Worm (Caenorhabditis elegans) whole organism, L1 larva: ENCODE data around the gene isp-1.
A peak's percentile ranks its signal among the peaks of the same experiment; 100 is the strongest.

Source experiments
- C04F5.9 ChIP-seq: sonication (generic microtip); optimal IDR thresholded peaks from 2 replicates; lab custom pipeline; 2016; ENCODE audit warnings: missing genetic modification characterization, missing compliant biosample characterization
- C16A3.4 ChIP-seq: fragments of 150-350 bp; optimal IDR thresholded peaks from 2 replicates; lab custom pipeline; 2014; ENCODE audit warnings: missing biosample characterization, missing genetic modification characterization
- Y116A8C.19 ChIP-seq: sonication (generic microtip); optimal IDR thresholded peaks from 2 replicates; lab custom pipeline; 2016; ENCODE audit warnings: missing compliant biosample characterization, missing genetic modification characterization, borderline replicate concordance
- aly-2 ChIP-seq: fragments of 150-350 bp; optimal IDR thresholded peaks from 2 replicates; lab custom pipeline; 2014; ENCODE audit warnings: missing biosample characterization, missing genetic modification characterization
- ama-1 ChIP-seq: fragments of 150-350 bp; optimal IDR thresholded peaks from 2 replicates; lab custom pipeline; 2014
- blmp-1 ChIP-seq: fragments of 150-350 bp; optimal IDR thresholded peaks from 2 replicates; lab custom pipeline; 2014; ENCODE audit warnings: missing biosample characterization, missing genetic modification characterization
- ceh-63 ChIP-seq: fragments of 200-800 bp; sonication (Bioruptor generic); optimal IDR thresholded peaks from 2 replicates; lab custom pipeline; 2018; ENCODE audit warnings: mild to moderate bottlenecking, missing genetic modification characterization, missing compliant biosample characterization
- ceh-82 ChIP-seq, 3 experiments: fragments of 150-350 bp in 1 of 3; sonication (generic microtip) in 2 of 3; optimal IDR thresholded peaks; 2 replicates each; lab custom pipeline; 2014 to 2017; ENCODE audit warnings: missing biosample characterization in 3 of 3, missing genetic modification characterization in 3 of 3
- ceh-88 ChIP-seq: fragments of 200-800 bp; sonication (Bioruptor generic); IDR thresholded peaks from 2 replicates; pipeline ENCODE4 v1.3.6; 2022; ENCODE audit warnings: missing genetic modification characterization, missing compliant biosample characterization
- ceh-90 ChIP-seq: sonication (generic microtip); optimal IDR thresholded peaks from 2 replicates; lab custom pipeline; 2016; ENCODE audit warnings: missing genetic modification characterization, missing compliant biosample characterization
- ces-1 ChIP-seq: fragments of 150-350 bp; optimal IDR thresholded peaks from 2 replicates; lab custom pipeline; 2014; ENCODE audit warnings: missing biosample characterization, missing genetic modification reagents, missing genetic modification characterization
- dsc-1 ChIP-seq: sonication (generic microtip); optimal IDR thresholded peaks from 2 replicates; lab custom pipeline; 2016; ENCODE audit warnings: mild to moderate bottlenecking, missing genetic modification characterization, missing compliant biosample characterization
- elt-2 ChIP-seq: sonication (generic microtip); optimal IDR thresholded peaks from 2 replicates; lab custom pipeline; 2016; ENCODE audit warnings: missing genetic modification characterization, mild to moderate bottlenecking, inconsistent platforms, missing compliant biosample characterization, missing genetic modification reagents
- ets-5 ChIP-seq: fragments of 200-800 bp; sonication (Bioruptor generic); IDR thresholded peaks from 2 replicates; pipeline ENCODE4 v1.3.6; 2022; ENCODE audit warnings: missing genetic modification characterization, missing compliant biosample characterization
- fkh-10 ChIP-seq: sonication (generic microtip); optimal IDR thresholded peaks from 2 replicates; lab custom pipeline; 2017; ENCODE audit warnings: missing biosample characterization, missing genetic modification reagents, missing genetic modification characterization
- fkh-4 ChIP-seq: sonication (generic microtip); optimal IDR thresholded peaks from 2 replicates; lab custom pipeline; 2016; ENCODE audit warnings: missing compliant biosample characterization, missing genetic modification characterization, borderline replicate concordance
- fkh-8 ChIP-seq: sonication (generic microtip); optimal IDR thresholded peaks from 2 replicates; lab custom pipeline; 2016; ENCODE audit warnings: mild to moderate bottlenecking, missing genetic modification characterization, missing compliant biosample characterization
- grh-1 ChIP-seq: fragments of 200-800 bp; sonication (Bioruptor generic); IDR thresholded peaks from 2 replicates; pipeline ENCODE4 v1.3.6; 2022; ENCODE audit warnings: missing genetic modification reagents, missing genetic modification characterization, missing compliant biosample characterization
- hlh-17 ChIP-seq: fragments of 200-800 bp; sonication (Bioruptor generic); optimal IDR thresholded peaks from 2 replicates; lab custom pipeline; 2018; ENCODE audit warnings: missing genetic modification characterization, mild to moderate bottlenecking, missing compliant biosample characterization, moderate library complexity, borderline replicate concordance
- irx-1 ChIP-seq: sonication (generic microtip); optimal IDR thresholded peaks from 2 replicates; lab custom pipeline; 2016; ENCODE audit warnings: missing genetic modification characterization, missing compliant biosample characterization
- isw-1 ChIP-seq: fragments of 200-800 bp; sonication (Bioruptor generic); IDR thresholded peaks from 2 replicates; pipeline ENCODE4 v1.3.6; 2022; ENCODE audit warnings: missing genetic modification characterization, missing compliant biosample characterization
- jun-1 ChIP-seq: fragments of 150-350 bp; optimal IDR thresholded peaks from 2 replicates; lab custom pipeline; 2014; ENCODE audit warnings: missing biosample characterization, missing genetic modification reagents, missing genetic modification characterization
- lin-13 ChIP-seq: fragments of 150-350 bp; optimal IDR thresholded peaks from 2 replicates; lab custom pipeline; 2014; ENCODE audit warnings: missing biosample characterization, missing genetic modification reagents, missing genetic modification characterization
- lin-35 ChIP-seq, 2 experiments: fragments of 150-350 bp; optimal IDR thresholded peaks; 2 replicates each; lab custom pipeline; 2014; ENCODE audit warnings: missing biosample characterization in 2 of 2, missing genetic modification characterization in 2 of 2, missing genetic modification reagents in 2 of 2
- lin-39 ChIP-seq: fragments of 150-350 bp; optimal IDR thresholded peaks from 2 replicates; lab custom pipeline; 2014; ENCODE audit warnings: missing biosample characterization, missing genetic modification reagents, missing genetic modification characterization
- lir-3 ChIP-seq: sonication (generic microtip); optimal IDR thresholded peaks from 2 replicates; lab custom pipeline; 2016; ENCODE audit warnings: mild to moderate bottlenecking, missing genetic modification characterization, moderate library complexity, missing compliant biosample characterization; ENCODE audit not compliant: poor library complexity
- lsy-2 ChIP-seq, 2 experiments: fragments of 150-350 bp; optimal IDR thresholded peaks; 2 replicates each; lab custom pipeline; 2014; ENCODE audit warnings: missing biosample characterization in 2 of 2, missing genetic modification characterization in 2 of 2
- mef-2 ChIP-seq: fragments of 150-350 bp; optimal IDR thresholded peaks from 2 replicates; lab custom pipeline; 2014; ENCODE audit warnings: missing biosample characterization, missing genetic modification characterization
- nhr-12 ChIP-seq: sonication (generic microtip); optimal IDR thresholded peaks from 2 replicates; lab custom pipeline; 2017; ENCODE audit warnings: missing biosample characterization, missing genetic modification characterization
- nhr-19 ChIP-seq: fragments of 200-800 bp; sonication (Bioruptor generic); conservative IDR thresholded peaks from 2 replicates; pipeline ENCODE4 v1.3.6; 2022; ENCODE audit warnings: missing genetic modification characterization, missing compliant biosample characterization
- nhr-20 ChIP-seq: sonication (generic microtip); optimal IDR thresholded peaks from 2 replicates; lab custom pipeline; 2016; ENCODE audit warnings: mild to moderate bottlenecking, missing genetic modification characterization, missing compliant biosample characterization
- nhr-237 ChIP-seq: fragments of 150-350 bp; optimal IDR thresholded peaks from 2 replicates; lab custom pipeline; 2014; ENCODE audit warnings: missing biosample characterization, missing genetic modification characterization
- nhr-47 ChIP-seq: sonication (generic microtip); optimal IDR thresholded peaks from 2 replicates; lab custom pipeline; 2016; ENCODE audit warnings: mild to moderate bottlenecking, missing genetic modification characterization, moderate library complexity, missing compliant biosample characterization
- nhr-71 ChIP-seq: sonication (generic microtip); optimal IDR thresholded peaks from 2 replicates; lab custom pipeline; 2016; ENCODE audit warnings: mild to moderate bottlenecking, missing genetic modification characterization, moderate library complexity, missing compliant biosample characterization
- nhr-84 ChIP-seq: sonication (generic microtip); optimal IDR thresholded peaks from 2 replicates; lab custom pipeline; 2017; ENCODE audit warnings: missing biosample characterization, missing genetic modification characterization
- nhr-85 ChIP-seq: sonication (generic microtip); peaks from one replicate; lab custom pipeline; 2016; ENCODE audit warnings: missing genetic modification characterization, inconsistent platforms, missing compliant biosample characterization
- nhr-90 ChIP-seq: sonication (generic microtip); optimal IDR thresholded peaks from 2 replicates; lab custom pipeline; 2016; ENCODE audit warnings: mild to moderate bottlenecking, missing genetic modification characterization, missing compliant biosample characterization; ENCODE audit not compliant: poor library complexity
- pax-3 ChIP-seq: fragments of 200-800 bp; sonication (Bioruptor generic); optimal IDR thresholded peaks from 2 replicates; lab custom pipeline; 2018; ENCODE audit warnings: mild to moderate bottlenecking, missing genetic modification characterization, moderate library complexity, missing compliant biosample characterization
- pqm-1 ChIP-seq: sonication (generic microtip); optimal IDR thresholded peaks from 3 replicates; lab custom pipeline; 2017; ENCODE audit warnings: missing biosample characterization, missing genetic modification characterization
- rnt-1 ChIP-seq: sonication (generic microtip); optimal IDR thresholded peaks from 2 replicates; lab custom pipeline; 2016; ENCODE audit warnings: mild to moderate bottlenecking, missing genetic modification characterization, moderate library complexity, missing compliant biosample characterization
- skn-1 ChIP-seq: fragments of 150-350 bp; optimal IDR thresholded peaks from 2 replicates; lab custom pipeline; 2014; ENCODE audit warnings: missing biosample characterization, missing genetic modification characterization
- snpc-4 ChIP-seq: fragments of 150-350 bp; optimal IDR thresholded peaks from 2 replicates; lab custom pipeline; 2014; ENCODE audit warnings: missing biosample characterization, missing genetic modification characterization
- tlp-1 ChIP-seq: fragments of 150-350 bp; optimal IDR thresholded peaks from 2 replicates; lab custom pipeline; 2014; ENCODE audit warnings: missing biosample characterization, missing genetic modification characterization
- unc-30 ChIP-seq: sonication (generic microtip); optimal IDR thresholded peaks from 2 replicates; lab custom pipeline; 2017; ENCODE audit warnings: missing biosample characterization, missing genetic modification characterization
- unc-98 ChIP-seq: fragments of 200-800 bp; sonication (Bioruptor generic); IDR thresholded peaks from 2 replicates; pipeline ENCODE4 v1.3.6; 2022; ENCODE audit warnings: missing genetic modification characterization, missing compliant biosample characterization
- xbp-1 ChIP-seq: sonication (generic microtip); optimal IDR thresholded peaks from 2 replicates; lab custom pipeline; 2016; ENCODE audit warnings: missing genetic modification characterization, missing compliant biosample characterization
- ztf-4 ChIP-seq: fragments of 150-350 bp; optimal IDR thresholded peaks from 2 replicates; lab custom pipeline; 2014; ENCODE audit warnings: missing biosample characterization, missing genetic modification characterization

The isp-1 gene

ce11 chrIV:8146283-8146682, 10.4 kb upstream of the isp-1 start (continued):
- no peak for TF ChIP-seq ceh-90
- TF ChIP-seq nhr-19 (GFP tag; lab: Robert Waterston, UW), result peak; percentile 17; the same call in 1 of the 2 replicates
- peak; percentile 51 for TF ChIP-seq nhr-90 (tag; lab: Kevin White, UChicago)
- TF ChIP-seq lsy-2 (tag; optimal IDR thresholded peaks at IDR 0.05; lab: Kevin White, UChicago), result peak; percentile 14 to 46
- no peak for TF ChIP-seq nhr-12 (tag; lab: Kevin White, UChicago)
- TF ChIP-seq elt-2 (tag; lab: Kevin White, UChicago), result peak; percentile 28
- TF ChIP-seq unc-30 (tag; lab: Kevin White, UChicago), result no peak
- no peak for TF ChIP-seq lin-13 (GFP tag; lab: Kevin White, UChicago)
- peak; percentile 17 for TF ChIP-seq lir-3 (tag; lab: Kevin White, UChicago)
- no peak for TF ChIP-seq Y116A8C.19 (tag; lab: Kevin White, UChicago)
- peak; percentile 65 for TF ChIP-seq nhr-71 (tag; lab: Kevin White, UChicago)
- peak; percentile 75 for TF ChIP-seq nhr-20 (tag; lab: Kevin White, UChicago)
- peak; percentile 11 for TF ChIP-seq irx-1 (tag; lab: Kevin White, UChicago)
- TF ChIP-seq skn-1, result peak; percentile 40
- TF ChIP-seq grh-1 (GFP tag; lab: Robert Waterston, UW), result no peak
- TF ChIP-seq fkh-8 (tag; lab: Kevin White, UChicago), result no peak

- TF ChIP-seq irx-1 (tag; lab: Kevin White, UChicago) (no peak), dsc-1 (tag; lab: Kevin White, UChicago) (peak; percentile 65), C16A3.4 (tag; lab: Kevin White, UChicago) (no peak)
- TF ChIP-seq, all 84 proteins: peak for 1
These were observed 8.5 kb upstream of the isp-1 start for ce11 chrIV:8144341-8144740.

- TF ChIP-seq blmp-1 (tag; lab: Kevin White, UChicago), result no peak
- TF ChIP-seq nhr-12 (tag; lab: Kevin White, UChicago), result no peak
- TF ChIP-seq fkh-10 (GFP tag; lab: Kevin White, UChicago), result no peak
- TF ChIP-seq ets-5 (GFP tag; lab: Robert Waterston, UW), result no peak
- no peak for TF ChIP-seq lin-35 (GFP tag; optimal IDR thresholded peaks at IDR 0.05; lab: Kevin White, UChicago)
- TF ChIP-seq ceh-88 (GFP tag; lab: Robert Waterston, UW), result no peak
- no peak for TF ChIP-seq jun-1 (tag; lab: Kevin White, UChicago)
- TF ChIP-seq C04F5.9 (tag; lab: Kevin White, UChicago), result no peak
- TF ChIP-seq pax-3 (tag; lab: Kevin White, UChicago), result peak; percentile 70
- TF ChIP-seq isw-1 (GFP tag; lab: Robert Waterston, UW), result no peak
- no peak for TF ChIP-seq mef-2 (tag; lab: Kevin White, UChicago)
- no peak for TF ChIP-seq ztf-4 (tag; lab: Kevin White, UChicago)
- TF ChIP-seq lsy-2 (tag; optimal IDR thresholded peaks at IDR 0.05; lab: Kevin White, UChicago), result peak; percentile 34 to 37
- no peak for TF ChIP-seq nhr-237
- peak in 1 of 3 experiments; percentile 5 for TF ChIP-seq ceh-82 (tag; optimal IDR thresholded peaks at IDR 0.05; lab: Kevin White, UChicago)
- TF ChIP-seq ces-1 (GFP tag; lab: Kevin White, UChicago), result no peak
- TF ChIP-seq lin-39 (tag; lab: Kevin White, UChicago), result no peak
- TF ChIP-seq unc-30 (tag; lab: Kevin White, UChicago), result no peak
- no peak for TF ChIP-seq pqm-1 (tag; lab: Kevin White, UChicago)
- no peak for TF ChIP-seq rnt-1 (tag; lab: Kevin White, UChicago)
- TF ChIP-seq nhr-20 (tag; lab: Kevin White, UChicago), result peak; percentile 10
- TF ChIP-seq nhr-47 (tag; lab: Kevin White, UChicago), result peak; percentile 52
- no peak for TF ChIP-seq snpc-4
- no peak for TF ChIP-seq aly-2 (tag; lab: Kevin White, UChicago)
- TF ChIP-seq skn-1, result no peak
- no peak for TF ChIP-seq tlp-1
- no peak for TF ChIP-seq hlh-17
- no peak for TF ChIP-seq nhr-19 (GFP tag; lab: Robert Waterston, UW)
- TF ChIP-seq nhr-84 (tag; lab: Kevin White, UChicago), result no peak
- TF ChIP-seq fkh-4, result peak; percentile 41
- TF ChIP-seq xbp-1 (tag; lab: Kevin White, UChicago), result no peak
- no peak for TF ChIP-seq irx-1 (tag; lab: Kevin White, UChicago)
- TF ChIP-seq unc-98 (GFP tag; lab: Robert Waterston, UW), result no peak
- no peak for TF ChIP-seq ceh-63 (GFP tag; lab: Kevin White, UChicago)
- TF ChIP-seq ama-1 (lab: Kevin White, UChicago), result no peak
- no peak for TF ChIP-seq nhr-85 (tag; lab: Kevin White, UChicago)
These were observed 7.1 kb upstream of the isp-1 start, which contains the start of gene pmk-2 for ce11 chrIV:8142735-8143550. Gene pmk-2, plus strand, starts transcription at chrIV:8143500.
